Fruit fly (Drosophila melanogaster) whole organism, embryonic: ENCODE measurements around the gene Tim17a2.

Source experiments
- ATbp ChIP-seq: fragments of 200-800 bp; sonication (Bioruptor generic); optimal IDR thresholded peaks from 2 replicates; lab custom pipeline; 2017; ENCODE audit warnings: missing biosample characterization, mild to moderate bottlenecking, missing genetic modification characterization, missing genetic modification reagents
- Asciz ChIP-seq: fragments of 200-800 bp; sonication (Bioruptor generic); optimal IDR thresholded peaks from 2 replicates; lab custom pipeline; 2017; ENCODE audit warnings: missing biosample characterization, mild to moderate bottlenecking, missing genetic modification characterization, missing genetic modification reagents
- Awh ChIP-seq: fragments of 200-800 bp; sonication (Bioruptor generic); IDR thresholded peaks from 2 replicates; pipeline ENCODE4, ENCODE4 v1.3.6; 2022; ENCODE audit warnings: missing biosample characterization, missing genetic modification characterization
- CG10565 ChIP-seq: fragments of 200-800 bp; sonication (Bioruptor generic); optimal IDR thresholded peaks from 3 replicates; lab custom pipeline; 2016; ENCODE audit warnings: missing biosample characterization, mild to moderate bottlenecking, missing genetic modification characterization
- CG11398 ChIP-seq: fragments of 200-800 bp; sonication (Bioruptor generic); optimal IDR thresholded peaks from 2 replicates; lab custom pipeline; 2016; ENCODE audit warnings: missing biosample characterization, missing genetic modification characterization
- CG14014 ChIP-seq: fragments of 200-800 bp; sonication (Bioruptor generic); IDR thresholded peaks from 2 replicates; pipeline ENCODE4 v1.3.6; 2022; ENCODE audit warnings: missing biosample characterization, missing genetic modification characterization
- CG14050 ChIP-seq: fragments of 200-800 bp; sonication (Bioruptor generic); IDR thresholded peaks from 3 replicates; pipeline ENCODE4 v1.3.6; 2022; ENCODE audit warnings: missing biosample characterization, missing genetic modification characterization
- CG18599 ChIP-seq: fragments of 200-800 bp; sonication (Bioruptor generic); optimal IDR thresholded peaks from 3 replicates; lab custom pipeline; 2017; ENCODE audit warnings: missing biosample characterization, missing genetic modification characterization, mild to moderate bottlenecking, moderate library complexity, missing genetic modification reagents
- CG2678 ChIP-seq: fragments of 200-800 bp; sonication (Bioruptor generic); optimal IDR thresholded peaks from 3 replicates; lab custom pipeline; 2019; ENCODE audit warnings: missing biosample characterization, mild to moderate bottlenecking, missing genetic modification characterization, moderate library complexity
- CG30403 ChIP-seq: fragments of 200-800 bp; sonication (Bioruptor generic); optimal IDR thresholded peaks from 3 replicates; lab custom pipeline; 2016; ENCODE audit warnings: missing biosample characterization, missing genetic modification characterization
- CG30431 ChIP-seq: fragments of 200-800 bp; sonication (Bioruptor generic); optimal IDR thresholded peaks from 2 replicates; lab custom pipeline; 2017; ENCODE audit warnings: missing biosample characterization, missing genetic modification characterization
- CG33557 ChIP-seq: fragments of 200-800 bp; sonication (Bioruptor generic); optimal IDR thresholded peaks from 2 replicates; lab custom pipeline; 2019; ENCODE audit warnings: missing biosample characterization, mild to moderate bottlenecking, missing genetic modification characterization, moderate library complexity
- CG34224 ChIP-seq: fragments of 200-800 bp; sonication (Bioruptor generic); IDR thresholded peaks from 3 replicates; pipeline ENCODE4 v1.3.6; 2022; ENCODE audit warnings: missing biosample characterization, missing genetic modification characterization; ENCODE audit not compliant: partially characterized antibody
- CG4707 ChIP-seq: fragments of 200-800 bp; sonication (Bioruptor generic); optimal IDR thresholded peaks from 2 replicates; lab custom pipeline; 2018; ENCODE audit warnings: missing biosample characterization, mild to moderate bottlenecking, missing genetic modification characterization, moderate library complexity
- CG6813 ChIP-seq: fragments of 200-800 bp; sonication (Bioruptor generic); optimal IDR thresholded peaks from 2 replicates; lab custom pipeline; 2017; ENCODE audit warnings: missing biosample characterization, missing genetic modification characterization, mild to moderate bottlenecking, moderate library complexity, missing genetic modification reagents
- CG7786 ChIP-seq: fragments of 200-800 bp; sonication (Bioruptor generic); optimal IDR thresholded peaks from 2 replicates; lab custom pipeline; 2016; ENCODE audit warnings: missing biosample characterization, missing genetic modification characterization
- D ChIP-seq, 2 experiments: fragments of 200-800 bp in 1 of 2; fragments of >200 bp in 1 of 2; sonication (Bioruptor generic) in 1 of 2; optimal IDR thresholded peaks; 2 replicates in 1 of 2; 3 replicates in 1 of 2; lab custom pipeline; 2017; ENCODE audit warnings: mild to moderate bottlenecking in 1 of 2, missing biosample characterization in 1 of 2, missing genetic modification characterization in 1 of 2, missing genetic modification reagents in 1 of 2
- D19B ChIP-seq: fragments of 200-800 bp; sonication (Bioruptor generic); optimal IDR thresholded peaks from 2 replicates; lab custom pipeline; 2017; ENCODE audit warnings: missing biosample characterization, mild to moderate bottlenecking, missing genetic modification characterization
- Dbx ChIP-seq: fragments of 200-800 bp; sonication (Bioruptor generic); IDR thresholded peaks from 3 replicates; pipeline ENCODE4 v1.3.6; 2022; ENCODE audit warnings: missing biosample characterization, missing genetic modification characterization
- Fer1 ChIP-seq: fragments of 200-800 bp; sonication (Bioruptor generic); optimal IDR thresholded peaks from 2 replicates; lab custom pipeline; 2017; ENCODE audit warnings: missing biosample characterization, mild to moderate bottlenecking, missing genetic modification characterization
- GATAe ChIP-seq: fragments of 200-800 bp; sonication (Bioruptor generic); conservative IDR thresholded peaks from 2 replicates; pipeline ENCODE4 v1.3.6; 2022; ENCODE audit warnings: missing biosample characterization, missing genetic modification characterization
- Gug ChIP-seq: fragments of 200-800 bp; sonication (Bioruptor generic); IDR thresholded peaks from 4 replicates; pipeline ENCODE4 v1.3.6; 2022; ENCODE audit warnings: missing biosample characterization, missing genetic modification characterization
- HLH4C ChIP-seq: fragments of 200-800 bp; sonication (Bioruptor generic); IDR thresholded peaks from 3 replicates; pipeline ENCODE4 v1.3.6; 2022; ENCODE audit warnings: missing biosample characterization, missing genetic modification characterization; ENCODE audit not compliant: partially characterized antibody
- NK7.1 ChIP-seq: fragments of 200-800 bp; sonication (Bioruptor generic); optimal IDR thresholded peaks from 3 replicates; lab custom pipeline; 2016; ENCODE audit warnings: missing biosample characterization, missing genetic modification characterization
- NfI ChIP-seq: fragments of 200-800 bp; sonication (Bioruptor generic); optimal IDR thresholded peaks from 3 replicates; lab custom pipeline; 2018; ENCODE audit warnings: missing biosample characterization, mild to moderate bottlenecking, missing genetic modification characterization, moderate library complexity
- Oaz ChIP-seq: fragments of 200-800 bp; sonication (Bioruptor generic); IDR thresholded peaks from 2 replicates; pipeline ENCODE4 v1.3.6; 2022; ENCODE audit warnings: missing biosample characterization, missing genetic modification characterization
- Scr ChIP-seq: fragments of 200-800 bp; sonication (Bioruptor generic); IDR thresholded peaks from 2 replicates; pipeline ENCODE4 v1.3.6; 2022; ENCODE audit warnings: missing biosample characterization, missing genetic modification characterization; ENCODE audit not compliant: partially characterized antibody
- Sox102F ChIP-seq: fragments of 200-800 bp; sonication (Bioruptor generic); optimal IDR thresholded peaks from 2 replicates; lab custom pipeline; 2018; ENCODE audit warnings: missing biosample characterization, mild to moderate bottlenecking, missing genetic modification characterization, moderate library complexity
- Spps ChIP-seq: fragments of 200-800 bp; sonication (Bioruptor generic); optimal IDR thresholded peaks from 2 replicates; lab custom pipeline; 2018; ENCODE audit warnings: missing biosample characterization, mild to moderate bottlenecking, missing genetic modification characterization
- ab ChIP-seq: fragments of 200-800 bp; sonication (Bioruptor generic); optimal IDR thresholded peaks from 2 replicates; lab custom pipeline; 2016; ENCODE audit warnings: missing biosample characterization, missing genetic modification characterization
- ash1 ChIP-seq: fragments of 200-800 bp; sonication (Bioruptor generic); optimal IDR thresholded peaks from 2 replicates; lab custom pipeline; 2018; ENCODE audit warnings: missing biosample characterization, mild to moderate bottlenecking, missing genetic modification characterization
- caup ChIP-seq: fragments of 200-800 bp; sonication (Bioruptor generic); optimal IDR thresholded peaks from 3 replicates; lab custom pipeline; 2017; ENCODE audit warnings: missing biosample characterization, mild to moderate bottlenecking, missing genetic modification characterization, moderate library complexity; ENCODE audit not compliant: severe bottlenecking
- da ChIP-seq: fragments of 200-800 bp; sonication (Bioruptor generic); optimal IDR thresholded peaks from 2 replicates; lab custom pipeline; 2016; ENCODE audit warnings: missing biosample characterization, missing genetic modification characterization
- dan ChIP-seq: fragments of 200-800 bp; sonication (Bioruptor generic); IDR thresholded peaks from 2 replicates; pipeline ENCODE4 v1.3.6; 2022; ENCODE audit warnings: missing biosample characterization, missing genetic modification characterization
- dimm ChIP-seq: fragments of 200-800 bp; sonication (Bioruptor generic); IDR thresholded peaks from 2 replicates; pipeline ENCODE4 v1.3.6; 2022; ENCODE audit warnings: missing biosample characterization, missing genetic modification characterization
- inv ChIP-seq: fragments of 200-800 bp; sonication (Bioruptor generic); IDR thresholded peaks from 2 replicates; pipeline ENCODE4 v1.3.6; 2022; ENCODE audit warnings: missing biosample characterization, missing genetic modification characterization; ENCODE audit not compliant: partially characterized antibody
- jumu ChIP-seq: fragments of 200-800 bp; sonication (Bioruptor generic); optimal IDR thresholded peaks from 3 replicates; lab custom pipeline; 2016; ENCODE audit warnings: missing biosample characterization, missing genetic modification characterization
- lmd ChIP-seq: fragments of 200-800 bp; sonication (Bioruptor generic); IDR thresholded peaks from 2 replicates; pipeline ENCODE4 v1.3.6; 2022; ENCODE audit warnings: missing biosample characterization, missing genetic modification characterization
- lov ChIP-seq, 2 experiments: fragments of 200-800 bp in 1 of 2; fragments of >200 bp in 1 of 2; sonication (Bioruptor generic) in 1 of 2; IDR thresholded peaks in 1 of 2; optimal IDR thresholded peaks in 1 of 2; 2 replicates in 1 of 2; 3 replicates in 1 of 2; pipeline versions ENCODE4 v1.3.6 to Lab custom; 2017 to 2022; ENCODE audit warnings: missing biosample characterization in 1 of 2, missing genetic modification characterization in 1 of 2
- nerfin-1 ChIP-seq: fragments of 200-800 bp; sonication (Bioruptor generic); optimal IDR thresholded peaks from 3 replicates; lab custom pipeline; 2019; ENCODE audit warnings: missing biosample characterization, mild to moderate bottlenecking, missing genetic modification characterization, moderate library complexity
- slou ChIP-seq: fragments of 200-800 bp; sonication (Bioruptor generic); optimal IDR thresholded peaks from 3 replicates; lab custom pipeline; 2016; ENCODE audit warnings: missing biosample characterization, missing genetic modification characterization
- tin ChIP-seq: fragments of 200-800 bp; sonication (Bioruptor generic); optimal IDR thresholded peaks from 3 replicates; lab custom pipeline; 2016; ENCODE audit warnings: missing biosample characterization, missing genetic modification characterization
- ttk ChIP-seq: fragments of 200-800 bp; sonication (Bioruptor generic); IDR thresholded peaks from 2 replicates; pipeline ENCODE4 v2.1.2; 2022; ENCODE audit warnings: missing biosample characterization, missing genetic modification characterization
- tx ChIP-seq: fragments of 200-800 bp; sonication (Bioruptor generic); optimal IDR thresholded peaks from 2 replicates; lab custom pipeline; 2016; ENCODE audit warnings: missing biosample characterization, missing genetic modification characterization
- wor ChIP-seq: fragments of 200-800 bp; sonication (Bioruptor generic); IDR thresholded peaks from 2 replicates; pipeline ENCODE4 v1.3.6; 2022; ENCODE audit warnings: missing biosample characterization, missing genetic modification characterization
- zf30C ChIP-seq: fragments of 200-800 bp; sonication (Bioruptor generic); optimal IDR thresholded peaks from 3 replicates; lab custom pipeline; 2018; ENCODE audit warnings: missing biosample characterization, mild to moderate bottlenecking, missing genetic modification characterization

The Tim17a2 gene

dm6 chr3R:5215334-5216307, 46.9 kb downstream of the Tim17a2 start (continued):
- TF ChIP-seq Spps (peak; percentile 99), CG7786 (GFP tag; lab: Kevin White, UChicago) (peak; percentile 96), wor (GFP tag; lab: Robert Waterston, UW) (peak; percentile 81), CG2678 (tag; lab: Kevin White, UChicago) (peak; percentile 93), CG10565 (GFP tag; lab: Kevin White, UChicago) (peak; percentile 99), Dbx (GFP tag; lab: Robert Waterston, UW) (peak; percentile 13; the same call in 1 of the 3 replicates), ash1 (peak; percentile 96), tin (peak; percentile 95), Fer1 (GFP tag; lab: Kevin White, UChicago) (peak; percentile 84), Scr (GFP tag; lab: Robert Waterston, UW) (no peak), ATbp (peak; percentile 100), jumu (peak; percentile 97), NfI (GFP tag; lab: Kevin White, UChicago) (peak; percentile 74), nerfin-1 (tag; lab: Kevin White, UChicago) (peak; percentile 97), CG18599 (GFP tag; lab: Kevin White, UChicago) (peak; percentile 96), CG4707 (peak; percentile 98), lov (optimal IDR thresholded peaks at IDR 0.05; lab: Kevin White, UChicago) (no peak), lov (GFP tag; IDR thresholded peaks at IDR 0.05; lab: Robert Waterston, UW) (peak; percentile 99), zf30C (GFP tag; lab: Kevin White, UChicago) (peak; percentile 1), Asciz (GFP tag; lab: Kevin White, UChicago) (peak; percentile 100), CG6813 (GFP tag; lab: Kevin White, UChicago) (peak; percentile 100), ab (GFP tag; lab: Kevin White, UChicago) (peak; percentile 13), ttk (GFP tag; lab: Robert Waterston, UW) (peak; percentile 89), lmd (GFP tag; lab: Robert Waterston, UW) (peak; percentile 63), NK7.1 (GFP tag; lab: Kevin White, UChicago) (peak; percentile 99), CG14050 (GFP tag; lab: Robert Waterston, UW) (peak; percentile 82), CG33557 (peak; percentile 99), caup (GFP tag; lab: Kevin White, UChicago) (peak; percentile 93), Oaz (GFP tag; lab: Robert Waterston, UW) (no peak), CG30403 (peak; percentile 77), slou (GFP tag; lab: Kevin White, UChicago) (peak; percentile 86), Sox102F (GFP tag; lab: Kevin White, UChicago) (peak; percentile 96), Gug (peak; percentile 77; the same call in 2 of the 4 replicates), D (optimal IDR thresholded peaks at IDR 0.05; lab: Kevin White, UChicago) (no peak), D (GFP tag; optimal IDR thresholded peaks at IDR 0.05; lab: Kevin White, UChicago) (peak; percentile 100), GATAe (peak; percentile 17; the same call in 1 of the 2 replicates), CG34224 (GFP tag; lab: Robert Waterston, UW) (no peak), CG11398 (peak; percentile 100), D19B (GFP tag; lab: Kevin White, UChicago) (no peak), Awh (GFP tag; lab: Robert Waterston, UW) (peak; percentile 100), HLH4C (GFP tag; lab: Robert Waterston, UW) (no peak; the same call in 2 of the 3 replicates), dan (peak; percentile 41; the same call in 1 of the 2 replicates), inv (GFP tag; lab: Robert Waterston, UW) (no peak), dimm (GFP tag; lab: Robert Waterston, UW) (peak; percentile 89), da (peak; percentile 98), tx (GFP tag; lab: Kevin White, UChicago) (peak; percentile 92), CG30431 (peak; percentile 98), CG14014 (GFP tag; lab: Robert Waterston, UW) (peak; percentile 82; the same call in 1 of the 2 replicates)
